Fruit fly (Drosophila melanogaster) whole organism, adult: ENCODE measurements around the gene S.

Source experiments
- CG11617 ChIP-seq: fragments of 200-800 bp; sonication (Bioruptor generic); optimal IDR thresholded peaks from 2 replicates; lab custom pipeline; 2017; ENCODE audit warnings: mild to moderate bottlenecking, missing biosample characterization, missing genetic modification reagents, missing genetic modification characterization
- CG12768 ChIP-seq: fragments of 200-800 bp; sonication (Bioruptor generic); optimal IDR thresholded peaks from 2 replicates; lab custom pipeline; 2017; ENCODE audit warnings: missing biosample characterization, missing genetic modification characterization, mild to moderate bottlenecking, moderate library complexity, missing genetic modification reagents
- CG14711 ChIP-seq: fragments of 200-800 bp; sonication (Bioruptor generic); optimal IDR thresholded peaks from 2 replicates; lab custom pipeline; 2018; ENCODE audit warnings: missing biosample characterization, mild to moderate bottlenecking, missing genetic modification characterization, moderate library complexity
- CG1620 ChIP-seq: fragments of 200-800 bp; sonication (Bioruptor generic); optimal IDR thresholded peaks from 2 replicates; lab custom pipeline; 2016; ENCODE audit warnings: missing biosample characterization, missing genetic modification characterization
- CG33017 ChIP-seq: fragments of 200-800 bp; sonication (Bioruptor generic); optimal IDR thresholded peaks from 2 replicates; lab custom pipeline; 2018; ENCODE audit warnings: missing biosample characterization, mild to moderate bottlenecking, missing genetic modification characterization, moderate library complexity
- CG5204 ChIP-seq: fragments of 200-800 bp; sonication (Bioruptor generic); optimal IDR thresholded peaks from 2 replicates; lab custom pipeline; 2016; ENCODE audit warnings: missing biosample characterization, missing genetic modification characterization
- CG7045 ChIP-seq: fragments of 200-800 bp; sonication (Bioruptor generic); optimal IDR thresholded peaks from 2 replicates; lab custom pipeline; 2017; ENCODE audit warnings: missing biosample characterization, mild to moderate bottlenecking, missing genetic modification characterization
- CG7101 ChIP-seq: fragments of 200-800 bp; sonication (Bioruptor generic); optimal IDR thresholded peaks from 2 replicates; lab custom pipeline; 2018; ENCODE audit warnings: missing biosample characterization, mild to moderate bottlenecking, missing genetic modification characterization, moderate library complexity
- Clk ChIP-seq: fragments of 200-800 bp; sonication (Bioruptor generic); optimal IDR thresholded peaks from 2 replicates; lab custom pipeline; 2017; ENCODE audit warnings: missing biosample characterization, missing genetic modification characterization
- Crg-1 ChIP-seq: fragments of 200-800 bp; sonication (Bioruptor generic); optimal IDR thresholded peaks from 2 replicates; lab custom pipeline; 2016; ENCODE audit warnings: missing biosample characterization, missing genetic modification characterization
- Hr96 ChIP-seq: fragments of 200-800 bp; sonication (Bioruptor generic); optimal IDR thresholded peaks from 2 replicates; lab custom pipeline; 2016; ENCODE audit warnings: missing biosample characterization, missing genetic modification characterization
- Mnt ChIP-seq: fragments of 200-800 bp; sonication (Bioruptor generic); optimal IDR thresholded peaks from 2 replicates; lab custom pipeline; 2016; ENCODE audit warnings: missing biosample characterization, mild to moderate bottlenecking, missing genetic modification characterization
- bab1 ChIP-seq: fragments of 200-800 bp; sonication (Bioruptor generic); optimal IDR thresholded peaks from 3 replicates; lab custom pipeline; 2019; ENCODE audit warnings: missing biosample characterization, mild to moderate bottlenecking, missing genetic modification characterization, moderate library complexity
- cic ChIP-seq: fragments of 200-800 bp; sonication (Bioruptor generic); optimal IDR thresholded peaks from 2 replicates; lab custom pipeline; 2017; ENCODE audit warnings: missing biosample characterization, mild to moderate bottlenecking, missing genetic modification characterization, moderate library complexity
- cnc ChIP-seq, 2 experiments: fragments of >200 bp; optimal IDR thresholded peaks; 2 replicates each; lab custom pipeline; 2017
- kay ChIP-seq: fragments of 200-800 bp; sonication (Bioruptor generic); peaks from one replicate; lab custom pipeline; 2016; ENCODE audit warnings: missing biosample characterization, missing genetic modification characterization, borderline replicate concordance
- pad ChIP-seq: fragments of 200-800 bp; sonication (Bioruptor generic); optimal IDR thresholded peaks from 3 replicates; lab custom pipeline; 2017; ENCODE audit warnings: missing biosample characterization, missing genetic modification characterization, mild to moderate bottlenecking, moderate library complexity, missing genetic modification reagents
- tj ChIP-seq: fragments of 200-800 bp; sonication (Bioruptor generic); optimal IDR thresholded peaks from 3 replicates; lab custom pipeline; 2017; ENCODE audit warnings: missing biosample characterization, mild to moderate bottlenecking, missing genetic modification characterization, moderate library complexity
- toe ChIP-seq: fragments of 200-800 bp; sonication (Bioruptor generic); optimal IDR thresholded peaks from 2 replicates; lab custom pipeline; 2016; ENCODE audit warnings: missing biosample characterization, missing genetic modification characterization

S gene

dm6 chr2L:1006516-1006915 lies 71.1 kb downstream of the S start:
- TF ChIP-seq CG7101 = no peak
- TF ChIP-seq Clk = no peak
- TF ChIP-seq CG33017 (tag; lab: Kevin White, UChicago) = no peak
- TF ChIP-seq toe (GFP tag; lab: Kevin White, UChicago) = no peak
- no peak for TF ChIP-seq cnc (optimal IDR thresholded peaks at IDR 0.05; lab: Kevin White, UChicago)
- no peak for TF ChIP-seq Mnt (GFP tag; lab: Kevin White, UChicago)
- no peak for TF ChIP-seq kay (GFP tag; lab: Kevin White, UChicago)
- no peak for TF ChIP-seq pad (GFP tag; lab: Kevin White, UChicago)
- TF ChIP-seq Crg-1 (GFP tag; lab: Kevin White, UChicago) = no peak
- no peak for TF ChIP-seq CG1620
- TF ChIP-seq CG14711 = no peak
- no peak for TF ChIP-seq tj
- no peak for TF ChIP-seq cic (GFP tag; lab: Kevin White, UChicago)
- TF ChIP-seq CG5204 (GFP tag; lab: Kevin White, UChicago) = no peak
- TF ChIP-seq CG7045 = no peak
- no peak for TF ChIP-seq bab1 (GFP tag; lab: Kevin White, UChicago)
- TF ChIP-seq Hr96 (GFP tag; lab: Kevin White, UChicago) = no peak
- TF ChIP-seq CG11617 (GFP tag; lab: Kevin White, UChicago) = no peak
- no peak for TF ChIP-seq CG12768 (GFP tag; lab: Kevin White, UChicago)
